Worm (Caenorhabditis elegans) whole organism, early embryonic: Measurements from ENCODE around the gene F08G12.11.

Experiments used
- B0310.2 ChIP-seq: sonication (generic microtip); optimal IDR thresholded peaks from 2 replicates; lab custom pipeline; 2016; ENCODE audit warnings: mild to moderate bottlenecking, missing genetic modification characterization, missing compliant biosample characterization
- flt-1 ChIP-seq: fragments of 200-800 bp; sonication (Bioruptor generic); IDR thresholded peaks from 2 replicates; pipeline ENCODE4 v1.3.6; 2022; ENCODE audit warnings: missing genetic modification characterization, missing compliant biosample characterization

- TF ChIP-seq flt-1 (no peak), B0310.2 (no peak)
Observed at ce11 chrX:11281148-11281547, 34.2 kb downstream of the F08G12.11 start, which contains the start of gene F38B2.6.
